Fruit fly (Drosophila melanogaster): ENCODE measurements around the gene Krn.
A peak's percentile ranks its signal among the peaks of the same experiment; 100 is the strongest.

Gene Krn

dm6 chr3L:17657728-17658379, 3.8 kb upstream of the Krn start (continued):
- TF ChIP-seq dm (GFP tag; optimal IDR thresholded peaks at IDR 0.05) (peak; percentile 12), CG10147 (GFP tag; optimal IDR thresholded peaks at IDR 0.05) (peak; percentile 23), CG12104 (GFP tag; optimal IDR thresholded peaks at IDR 0.05) (no peak), nerfin-1 (tag; optimal IDR thresholded peaks at IDR 0.05) (no peak), CG32767 (GFP tag; IDR thresholded peaks at IDR 0.05) (no peak), Dref (GFP tag; IDR thresholded peaks at IDR 0.05) (no peak), pan (optimal IDR thresholded peaks at IDR 0.05) (no peak), pan (GFP tag; optimal IDR thresholded peaks at IDR 0.05 in 1 of 2, IDR thresholded peaks at IDR 0.05 in 1 of 2) (peak in 1 of 2 experiments; percentile 40), CG11085 (GFP tag; IDR thresholded peaks at IDR 0.05) (no peak), exex (tag; optimal IDR thresholded peaks at IDR 0.05) (no peak), CG10565 (GFP tag; optimal IDR thresholded peaks at IDR 0.05) (no peak), CG9727 (GFP tag; optimal IDR thresholded peaks at IDR 0.05) (peak; percentile 22), rib (GFP tag; IDR thresholded peaks at IDR 0.05) (no peak), CG11560 (tag; IDR thresholded peaks at IDR 0.05) (no peak), Dp (GFP tag; optimal IDR thresholded peaks at IDR 0.05) (no peak), CG4360 (GFP tag; IDR thresholded peaks at IDR 0.05) (peak; percentile 30; the same call in 1 of the 2 replicates), CG1603 (tag; optimal IDR thresholded peaks at IDR 0.05) (peak; percentile 24), CG10366 (GFP tag; IDR thresholded peaks at IDR 0.05) (no peak), CG13123 (GFP tag; optimal IDR thresholded peaks at IDR 0.05) (no peak), Meics (GFP tag; optimal IDR thresholded peaks at IDR 0.05) (peak; percentile 48), yki (optimal IDR thresholded peaks at IDR 0.05) (no peak), ken (GFP tag; IDR thresholded peaks at IDR 0.05) (no peak), Vsx1 (GFP tag; optimal IDR thresholded peaks at IDR 0.05) (no peak), Bteb2 (GFP tag; optimal IDR thresholded peaks at IDR 0.05) (peak; percentile 20), CG13424 (tag; optimal IDR thresholded peaks at IDR 0.05) (peak; percentile 26), row (GFP tag; IDR thresholded peaks at IDR 0.05) (peak; percentile 64), CG4328 (GFP tag; optimal IDR thresholded peaks at IDR 0.05) (no peak), eve (GFP tag; optimal IDR thresholded peaks at IDR 0.05) (peak in 1 of 2 experiments; percentile 45), usp (GFP tag; optimal IDR thresholded peaks at IDR 0.05) (no peak), oc (tag; optimal IDR thresholded peaks at IDR 0.05) (no peak), chn (GFP tag; optimal IDR thresholded peaks at IDR 0.05) (peak; percentile 13), Hand (GFP tag; optimal IDR thresholded peaks at IDR 0.05) (peak; percentile 38), CG4820 (GFP tag; optimal IDR thresholded peaks at IDR 0.05) (peak; percentile 27), dimm (GFP tag; IDR thresholded peaks at IDR 0.05) (no peak), Atf-2 (GFP tag; optimal IDR thresholded peaks at IDR 0.05) (no peak), Drgx (GFP tag; IDR thresholded peaks at IDR 0.05) (peak; percentile 76), dmrt99B (tag; optimal IDR thresholded peaks at IDR 0.05) (peak; percentile 54), CG2202 (tag; optimal IDR thresholded peaks at IDR 0.05) (peak; percentile 22), CG12155 (GFP tag; optimal IDR thresholded peaks at IDR 0.05) (peak; percentile 6), CG2120 (GFP tag; optimal IDR thresholded peaks at IDR 0.05) (peak; percentile 38), CG12744 (GFP tag; optimal IDR thresholded peaks at IDR 0.05) (peak; percentile 22), gt (GFP tag; IDR thresholded peaks at IDR 0.05) (no peak), bab2 (GFP tag; optimal IDR thresholded peaks at IDR 0.05) (peak; percentile 11), Hr39 (optimal IDR thresholded peaks at IDR 0.05) (no peak), cg (GFP tag; optimal IDR thresholded peaks at IDR 0.05) (no peak), Ravus (GFP tag; IDR thresholded peaks at IDR 0.05) (no peak), zf30C (GFP tag; optimal IDR thresholded peaks at IDR 0.05) (no peak), Lpt (GFP tag; optimal IDR thresholded peaks at IDR 0.05) (no peak), CG9817 (tag; optimal IDR thresholded peaks at IDR 0.05) (no peak), gsb-n (tag; optimal IDR thresholded peaks at IDR 0.05) (peak; percentile 13), CG6765 (GFP tag; optimal IDR thresholded peaks at IDR 0.05) (no peak), CG12219 (GFP tag; optimal IDR thresholded peaks at IDR 0.05) (peak; percentile 17)

Measured in whole organism, embryonic.